Worm (Caenorhabditis elegans) whole organism, midembryonic: ENCODE data around the gene srj-11.

Experiments used
- flt-1 ChIP-seq: fragments of 200-800 bp; sonication (Bioruptor generic); IDR thresholded peaks from 2 replicates; pipeline ENCODE4 v1.3.6; 2022; ENCODE audit warnings: missing genetic modification characterization, missing compliant biosample characterization
- klf-2 ChIP-seq: fragments of 200-800 bp; sonication (Bioruptor generic); conservative IDR thresholded peaks from 2 replicates; pipeline ENCODE4 v1.3.6; 2022; ENCODE audit warnings: missing genetic modification reagents, missing genetic modification characterization, missing compliant biosample characterization

DNA sequence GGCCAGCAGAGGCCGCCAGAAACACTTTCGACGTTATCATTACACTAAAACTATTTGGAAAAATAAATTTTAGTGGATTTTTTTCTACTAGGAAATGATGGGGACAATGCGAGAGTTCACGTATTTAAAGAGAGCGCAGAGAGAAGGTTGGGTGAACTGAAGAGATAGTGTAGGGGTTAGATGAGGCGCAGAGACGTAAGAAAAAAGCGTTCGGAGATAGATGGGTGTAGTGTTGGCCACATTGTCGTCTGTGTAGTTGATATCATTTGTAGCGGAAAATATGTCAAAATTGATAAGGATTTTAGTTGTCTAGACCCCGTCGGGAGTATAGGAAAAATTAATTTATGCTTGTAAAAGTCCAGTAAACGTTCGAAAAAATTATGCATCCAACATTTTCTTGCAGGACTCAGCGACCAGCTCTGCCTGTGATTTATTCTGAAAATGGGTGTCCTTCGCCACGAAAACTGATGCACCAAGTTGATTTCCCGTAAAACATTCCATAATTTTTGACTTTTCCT is 48.1 kb upstream of the srj-11 start, which contains the start of the genes Y73C8B.3 and Y73C8B.9:
- TF ChIP-seq klf-2 (GFP tag; lab: Robert Waterston, UW): no peak
- no peak for TF ChIP-seq flt-1 (GFP tag; lab: Robert Waterston, UW)
